Worm (Caenorhabditis elegans) whole organism, L4/young adult: ENCODE results near the gene metl-1.

ENCODE experiments used
- W03F9.2 ChIP-seq: fragments of 150-350 bp; optimal IDR thresholded peaks from 2 replicates; lab custom pipeline; 2014; ENCODE audit warnings: missing biosample characterization, missing genetic modification characterization
- dao-5 ChIP-seq: sonication (generic microtip); optimal IDR thresholded peaks from 2 replicates; lab custom pipeline; 2016; ENCODE audit warnings: missing genotype, missing genetic modification characterization, moderate library complexity, missing compliant biosample characterization
- him-1 ChIP-seq: sonication (generic microtip); optimal IDR thresholded peaks from 2 replicates; lab custom pipeline; 2016; ENCODE audit warnings: missing genotype, missing genetic modification reagents, missing genetic modification characterization, missing compliant biosample characterization

DNA sequence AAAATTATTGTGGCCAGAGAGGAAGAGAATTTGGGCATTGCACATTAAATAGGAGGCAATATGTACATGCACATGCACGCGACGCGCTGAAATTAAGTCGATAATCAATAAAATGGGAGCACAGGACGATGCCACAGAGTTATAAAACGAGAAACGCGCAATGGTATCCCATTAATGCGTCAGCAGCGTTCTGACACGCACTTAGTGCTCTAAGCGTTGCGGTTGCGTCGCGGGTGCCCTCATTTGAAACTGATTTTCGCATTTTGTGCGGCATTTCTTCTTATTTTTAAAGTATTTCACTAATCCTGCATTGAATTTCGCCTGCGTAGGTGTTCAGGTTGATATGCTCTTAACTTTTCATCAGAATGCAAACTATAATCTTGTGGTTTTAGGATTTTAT lies 20.4 kb downstream of the metl-1 start, which contains the start of gene rsp-1:
- TF ChIP-seq dao-5 (tag; lab: Kevin White, UChicago) (peak; percentile 39), him-1 (tag; lab: Kevin White, UChicago) (peak; percentile 64), W03F9.2 (tag; lab: Kevin White, UChicago) (peak; percentile 96)
